Fruit fly (Drosophila melanogaster): Measurements from ENCODE around the gene Hinfp.

DNA sequence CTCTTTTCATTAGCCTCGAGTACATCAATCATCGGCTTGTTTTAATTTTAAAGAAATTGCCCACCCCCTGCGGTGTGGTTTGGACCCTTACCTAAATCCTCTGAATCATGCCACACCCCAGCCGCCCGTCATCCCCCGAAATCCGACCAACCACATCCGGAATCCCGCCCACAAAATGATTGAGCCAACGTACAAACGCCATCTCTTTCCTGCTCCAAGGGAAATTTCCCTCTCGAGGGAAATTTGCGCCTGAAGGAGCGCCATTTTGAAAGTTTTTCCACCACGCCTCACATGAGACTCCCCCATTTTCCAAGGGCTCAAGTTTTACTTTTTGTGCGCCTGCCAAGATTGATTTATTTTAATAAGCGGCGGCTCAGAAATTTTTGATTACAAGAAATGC is 15.3 kb upstream of the Hinfp start:
- no peak for TF ChIP-seq OdsH (GFP tag; optimal IDR thresholded peaks at IDR 0.05)
- no peak for TF ChIP-seq Blimp-1 (GFP tag; optimal IDR thresholded peaks at IDR 0.05)
- TF ChIP-seq CG6163 (GFP tag; IDR thresholded peaks at IDR 0.05) = no peak
- no peak for TF ChIP-seq Ets96B (tag; optimal IDR thresholded peaks at IDR 0.05)
- no peak for TF ChIP-seq ss (GFP tag; optimal IDR thresholded peaks at IDR 0.05)
- no peak for TF ChIP-seq fd85E (GFP tag; optimal IDR thresholded peaks at IDR 0.05)
- TF ChIP-seq CG6854 (GFP tag; optimal IDR thresholded peaks at IDR 0.05) = no peak
- TF ChIP-seq CG8319 (GFP tag; optimal IDR thresholded peaks at IDR 0.05) = no peak
- TF ChIP-seq CG6792 (GFP tag; optimal IDR thresholded peaks at IDR 0.05) = no peak
- TF ChIP-seq CG4318 (GFP tag; optimal IDR thresholded peaks at IDR 0.05) = no peak
- no peak for TF ChIP-seq Met (GFP tag; optimal IDR thresholded peaks at IDR 0.05)
- TF ChIP-seq pdm3 (GFP tag; optimal IDR thresholded peaks at IDR 0.05) = no peak
- TF ChIP-seq Sox14 (GFP tag; optimal IDR thresholded peaks at IDR 0.05) = no peak
- no peak for TF ChIP-seq Eip75B (GFP tag; optimal IDR thresholded peaks at IDR 0.05)

Data from whole organism, prepupa.